Worm (Caenorhabditis elegans) whole organism, L3 larva: Measurements from ENCODE around the gene F01G10.6.

Experiments
- aly-2 ChIP-seq: fragments of 150-350 bp; optimal IDR thresholded peaks from 2 replicates; lab custom pipeline; 2014; ENCODE audit warnings: missing biosample characterization, missing genetic modification characterization
- ceh-16 ChIP-seq: sonication (generic microtip); optimal IDR thresholded peaks from 2 replicates; lab custom pipeline; 2017; ENCODE audit warnings: missing biosample characterization, missing genetic modification characterization
- ceh-28 ChIP-seq: fragments of 150-350 bp; optimal IDR thresholded peaks from 2 replicates; lab custom pipeline; 2014; ENCODE audit warnings: missing biosample characterization, missing genetic modification reagents, missing genetic modification characterization
- ceh-9 ChIP-seq: sonication (generic microtip); optimal IDR thresholded peaks from 2 replicates; lab custom pipeline; 2018; ENCODE audit warnings: missing biosample characterization, missing genetic modification characterization
- daf-12 ChIP-seq: fragments of 150-350 bp; optimal IDR thresholded peaks from 2 replicates; lab custom pipeline; 2014; ENCODE audit warnings: missing biosample characterization, missing genetic modification reagents, missing genetic modification characterization
- egl-27 ChIP-seq: sonication (generic microtip); optimal IDR thresholded peaks from 4 replicates; lab custom pipeline; 2017; ENCODE audit warnings: missing biosample characterization, missing genetic modification reagents, missing genetic modification characterization
- egl-5 ChIP-seq: fragments of 150-350 bp; optimal IDR thresholded peaks from 2 replicates; lab custom pipeline; 2017; ENCODE audit warnings: missing biosample characterization, missing genetic modification reagents, missing genetic modification characterization, inconsistent platforms
- elt-2 ChIP-seq: sonication (generic microtip); optimal IDR thresholded peaks from 2 replicates; lab custom pipeline; 2016; ENCODE audit warnings: missing genetic modification reagents, mild to moderate bottlenecking, missing genetic modification characterization, missing compliant biosample characterization
- elt-3 ChIP-seq, 3 experiments: fragments of 150-350 bp in 1 of 3; sonication (generic microtip) in 2 of 3; optimal IDR thresholded peaks; 2 replicates in 2 of 3; 4 replicates in 1 of 3; lab custom pipeline; 2014 to 2017; ENCODE audit warnings: missing biosample characterization in 3 of 3, missing genetic modification characterization in 3 of 3
- fkh-10 ChIP-seq: sonication (generic microtip); optimal IDR thresholded peaks from 2 replicates; lab custom pipeline; 2017; ENCODE audit warnings: missing biosample characterization, missing genetic modification reagents, missing genetic modification characterization
- hmg-11 ChIP-seq: sonication (generic microtip); optimal IDR thresholded peaks from 2 replicates; lab custom pipeline; 2016; ENCODE audit warnings: missing genetic modification characterization, missing compliant biosample characterization
- lin-39 ChIP-seq: fragments of 150-350 bp; optimal IDR thresholded peaks from 2 replicates; lab custom pipeline; 2018; ENCODE audit warnings: missing biosample characterization, missing genetic modification reagents, missing genetic modification characterization
- mdl-1 ChIP-seq: fragments of 150-350 bp; optimal IDR thresholded peaks from 2 replicates; lab custom pipeline; 2014; ENCODE audit warnings: missing biosample characterization, missing genetic modification characterization
- nfya-1 ChIP-seq: sonication (generic microtip); optimal IDR thresholded peaks from 2 replicates; lab custom pipeline; 2017; ENCODE audit warnings: missing genetic modification characterization, mild to moderate bottlenecking, missing compliant biosample characterization, antibody characterized with exemption, moderate library complexity; ENCODE audit not compliant: insufficient read depth
- nhr-11 ChIP-seq: fragments of 150-350 bp; optimal IDR thresholded peaks from 2 replicates; lab custom pipeline; 2014; ENCODE audit warnings: missing biosample characterization, missing genetic modification characterization
- nhr-25 ChIP-seq: sonication (generic microtip); optimal IDR thresholded peaks from 2 replicates; lab custom pipeline; 2017; ENCODE audit warnings: missing biosample characterization, missing genetic modification characterization
- nhr-67 ChIP-seq: fragments of 150-350 bp; optimal IDR thresholded peaks from 2 replicates; lab custom pipeline; 2014; ENCODE audit warnings: missing biosample characterization, missing genetic modification characterization
- nhr-76 ChIP-seq: fragments of 150-350 bp; sonication (generic microtip); optimal IDR thresholded peaks from 5 replicates; lab custom pipeline; 2014; ENCODE audit warnings: missing biosample characterization, missing genetic modification characterization
- nhr-77 ChIP-seq: fragments of 150-350 bp; optimal IDR thresholded peaks from 2 replicates; lab custom pipeline; 2014; ENCODE audit warnings: missing biosample characterization, missing genetic modification characterization
- pha-4 ChIP-seq: fragments of 150-350 bp; optimal IDR thresholded peaks from 2 replicates; lab custom pipeline; 2014; ENCODE audit warnings: missing biosample characterization, missing genetic modification reagents, missing genetic modification characterization
- pqm-1 ChIP-seq: fragments of 150-350 bp; optimal IDR thresholded peaks from 2 replicates; lab custom pipeline; 2017; ENCODE audit warnings: missing biosample characterization, missing genetic modification characterization, inconsistent platforms
- skn-1 ChIP-seq: fragments of 150-350 bp; optimal IDR thresholded peaks from 2 replicates; lab custom pipeline; 2014; ENCODE audit warnings: missing biosample characterization, missing genetic modification characterization
- unc-62 ChIP-seq: fragments of 150-350 bp; sonication (generic microtip); optimal IDR thresholded peaks from 4 replicates; lab custom pipeline; 2014; ENCODE audit warnings: missing biosample characterization, missing genetic modification reagents, missing genetic modification characterization
- ztf-11 ChIP-seq: fragments of 150-350 bp; optimal IDR thresholded peaks from 2 replicates; lab custom pipeline; 2014; ENCODE audit warnings: missing biosample characterization, missing genetic modification characterization
- ztf-4 ChIP-seq: fragments of 150-350 bp; optimal IDR thresholded peaks from 2 replicates; lab custom pipeline; 2014; ENCODE audit warnings: missing biosample characterization, missing genetic modification characterization

Gene F01G10.6

DNA sequence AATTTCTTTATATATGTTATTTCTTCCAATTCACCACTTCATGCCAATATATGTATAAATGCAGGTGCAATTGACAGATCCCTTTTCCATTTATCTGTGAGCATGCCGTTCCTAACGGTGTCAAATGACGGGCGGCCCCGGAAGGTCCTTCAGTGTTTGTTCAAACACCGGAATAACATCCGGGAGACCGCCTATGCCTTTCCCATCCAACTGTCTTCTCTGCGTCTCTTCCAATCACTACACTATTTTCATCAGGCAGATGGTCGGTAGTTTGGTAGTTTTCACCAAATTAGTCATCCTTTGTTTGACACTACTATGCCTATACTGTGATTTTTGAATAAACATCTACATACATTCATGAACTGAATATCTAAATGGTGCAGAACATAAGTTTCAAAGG is 36.8 kb downstream of the F01G10.6 start:
- TF ChIP-seq nhr-11 (tag; lab: Kevin White, UChicago) (no peak), ztf-4 (no peak), pqm-1 (tag; lab: Kevin White, UChicago) (no peak), egl-27 (tag; lab: Kevin White, UChicago) (no peak), pha-4 (tag; lab: Kevin White, UChicago) (no peak)

DNA sequence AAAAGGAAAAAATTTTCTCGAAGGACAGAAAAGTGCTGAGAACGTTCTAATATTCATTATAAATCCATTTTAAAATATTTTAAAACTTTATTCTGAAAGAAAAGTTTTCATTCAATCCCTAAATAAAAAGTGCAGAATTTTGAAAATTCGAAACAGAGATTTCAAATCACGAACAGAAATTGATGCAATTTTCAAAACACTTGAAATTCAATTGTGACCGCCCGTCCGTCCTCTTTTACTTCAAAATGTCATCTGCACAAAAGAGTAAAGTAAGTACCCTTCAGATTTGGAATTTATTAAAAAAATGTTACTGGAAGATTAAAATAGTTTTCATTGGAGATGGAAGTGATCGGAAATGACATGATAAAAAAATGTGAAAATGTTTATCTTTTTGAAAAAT is 38.9 kb downstream of the F01G10.6 start:
- TF ChIP-seq nhr-67 (tag; lab: Kevin White, UChicago) (no peak), ceh-16 (tag; lab: Kevin White, UChicago) (no peak), ztf-11 (tag; lab: Kevin White, UChicago) (no peak), fkh-10 (GFP tag; lab: Kevin White, UChicago) (peak; percentile 62), mdl-1 (tag; lab: Kevin White, UChicago) (no peak)

DNA sequence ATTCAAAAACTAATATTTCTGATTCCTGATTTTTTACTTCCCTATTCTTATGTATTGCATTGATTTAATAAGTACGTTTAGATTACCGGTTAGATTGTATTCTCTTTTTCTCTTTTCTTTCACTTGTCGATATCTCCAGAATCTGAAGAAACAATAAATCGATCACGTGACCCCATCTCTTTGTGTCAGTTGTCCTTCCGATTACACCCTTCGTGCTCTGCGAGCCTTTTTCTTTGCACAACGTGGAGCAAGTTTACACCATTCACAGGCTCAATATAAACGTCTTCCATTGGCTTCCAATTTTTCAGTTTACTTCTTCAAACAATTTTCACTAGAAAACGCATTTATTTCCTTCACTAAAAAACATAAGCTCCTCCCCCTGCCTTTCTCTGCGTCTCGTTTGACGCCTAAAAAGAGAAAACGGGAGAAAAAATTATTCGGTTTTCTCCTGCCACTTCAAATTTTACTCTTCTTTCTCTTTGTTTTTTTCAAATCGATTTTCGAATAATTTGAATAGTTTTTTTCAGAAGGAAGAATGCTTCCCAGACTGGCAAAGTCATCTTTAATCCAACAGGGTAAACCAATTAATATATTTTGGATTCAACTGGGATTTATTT is 47.2 kb downstream of the F01G10.6 start, which contains the start of gene gta-1:
gta-1 (plus strand) TSS at position 528 of the 617 bp plus-strand sequence.
- TF ChIP-seq nhr-76 (tag; lab: Kevin White, UChicago) (no peak), unc-62 (GFP tag; lab: Kevin White, UChicago) (no peak), nfya-1 (tag; lab: Kevin White, UChicago) (peak; percentile 37), egl-5 (peak; percentile 52), hmg-11 (tag; lab: Kevin White, UChicago) (peak; percentile 18), ceh-28 (tag; lab: Kevin White, UChicago) (peak; percentile 14)

DNA sequence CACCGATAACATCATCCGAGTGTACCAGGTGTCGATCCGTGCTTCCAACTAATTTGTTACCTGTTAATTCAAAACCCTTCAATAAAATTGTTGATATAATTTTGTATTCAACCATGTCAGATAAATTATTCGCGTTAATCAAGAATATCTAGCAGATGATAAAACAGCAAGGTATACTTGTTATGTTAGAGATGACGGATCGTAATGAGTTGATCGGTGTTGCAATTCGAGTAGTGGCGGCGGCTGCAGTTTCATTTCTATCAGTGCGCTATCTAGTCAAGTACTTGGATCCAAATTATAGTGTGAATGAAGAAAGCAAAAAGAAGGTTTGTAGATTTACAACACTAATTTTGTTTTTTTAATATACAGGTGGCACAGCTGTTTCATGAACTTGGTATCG is 49.7 kb downstream of the F01G10.6 start, which contains the start of gene mspn-1:
mspn-1 (plus strand) TSS at position 190 of the 400 bp plus-strand sequence.
- no peak for TF ChIP-seq nhr-25
- no peak for TF ChIP-seq aly-2 (tag; lab: Kevin White, UChicago)
- no peak for TF ChIP-seq skn-1
- TF ChIP-seq nhr-76 (tag; lab: Kevin White, UChicago): no peak
- no peak for TF ChIP-seq elt-2
- no peak for TF ChIP-seq nfya-1 (tag; lab: Kevin White, UChicago)
- no peak for TF ChIP-seq egl-5
- TF ChIP-seq elt-3 (tag; optimal IDR thresholded peaks at IDR 0.05; lab: Kevin White, UChicago): no peak
- no peak for TF ChIP-seq nhr-77 (tag; lab: Kevin White, UChicago)
- no peak for TF ChIP-seq ceh-9 (tag; lab: Kevin White, UChicago)
- TF ChIP-seq ceh-16 (tag; lab: Kevin White, UChicago): no peak
- no peak for TF ChIP-seq lin-39 (tag; lab: Kevin White, UChicago)
- TF ChIP-seq ztf-4: no peak
- no peak for TF ChIP-seq nhr-67 (tag; lab: Kevin White, UChicago)
- no peak for TF ChIP-seq unc-62 (GFP tag; lab: Kevin White, UChicago)
- TF ChIP-seq mdl-1 (tag; lab: Kevin White, UChicago): no peak
- no peak for TF ChIP-seq daf-12 (tag; lab: Kevin White, UChicago)
